Fruit fly (Drosophila melanogaster) S2 (cell line): Measurements from ENCODE around the gene CG43329.

ENCODE experiments used
- CG8478 ChIP-seq: fragments of >200 bp; optimal IDR thresholded peaks from 2 replicates; lab custom pipeline; 2018
- CTCF ChIP-seq, 2 experiments: fragments of >200 bp; optimal IDR thresholded peaks; 2 replicates each; lab custom pipeline; 2018

dm6 chr3L:22503730-22504129 is 1.3 kb downstream of the CG43329 start, which contains the start of gene CG43331:
- TF ChIP-seq CG8478 (lab: Kevin White, UChicago) (no peak), CTCF (optimal IDR thresholded peaks at IDR 0.05; lab: Kevin White, UChicago) (no peak)
